Worm (Caenorhabditis elegans) whole organism, L3 larva: ENCODE data around the gene F21C10.6.

Experiments
- ama-1 ChIP-seq: fragments of 150-350 bp; optimal IDR thresholded peaks from 2 replicates; lab custom pipeline; 2018
- daf-12 ChIP-seq: fragments of 150-350 bp; optimal IDR thresholded peaks from 2 replicates; lab custom pipeline; 2014; ENCODE audit warnings: missing biosample characterization, missing genetic modification reagents, missing genetic modification characterization
- egl-27 ChIP-seq: sonication (generic microtip); optimal IDR thresholded peaks from 4 replicates; lab custom pipeline; 2017; ENCODE audit warnings: missing biosample characterization, missing genetic modification reagents, missing genetic modification characterization
- fkh-2 ChIP-seq: fragments of 150-350 bp; optimal IDR thresholded peaks from 2 replicates; lab custom pipeline; 2014; ENCODE audit warnings: missing biosample characterization, missing genetic modification reagents, missing genetic modification characterization
- mml-1 ChIP-seq: fragments of 150-350 bp; sonication (generic microtip); optimal IDR thresholded peaks from 3 replicates; lab custom pipeline; 2014; ENCODE audit warnings: missing biosample characterization, missing genetic modification characterization
- nhr-12 ChIP-seq: fragments of 150-350 bp; optimal IDR thresholded peaks from 2 replicates; lab custom pipeline; 2014; ENCODE audit warnings: missing biosample characterization, missing genetic modification characterization
- nhr-25 ChIP-seq: sonication (generic microtip); optimal IDR thresholded peaks from 2 replicates; lab custom pipeline; 2017; ENCODE audit warnings: missing biosample characterization, missing genetic modification characterization
- pha-4 ChIP-seq: fragments of 150-350 bp; optimal IDR thresholded peaks from 2 replicates; lab custom pipeline; 2014; ENCODE audit warnings: missing biosample characterization, missing genetic modification reagents, missing genetic modification characterization
- zag-1 ChIP-seq: fragments of 150-350 bp; optimal IDR thresholded peaks from 2 replicates; lab custom pipeline; 2014; ENCODE audit warnings: missing biosample characterization, missing genetic modification characterization
- ztf-11 ChIP-seq: fragments of 150-350 bp; optimal IDR thresholded peaks from 2 replicates; lab custom pipeline; 2014; ENCODE audit warnings: missing biosample characterization, missing genetic modification characterization

- TF ChIP-seq zag-1 (no peak), egl-27 (tag; lab: Kevin White, UChicago) (no peak), nhr-25 (tag; lab: Kevin White, UChicago) (no peak), pha-4 (tag; lab: Kevin White, UChicago) (no peak), fkh-2 (no peak), mml-1 (tag; lab: Kevin White, UChicago) (no peak), daf-12 (tag; lab: Kevin White, UChicago) (no peak), ama-1 (lab: Kevin White, UChicago) (peak; percentile 55), nhr-12 (tag; lab: Kevin White, UChicago) (no peak), ztf-11 (tag; lab: Kevin White, UChicago) (no peak)
Measured at ce11 chrV:9096674-9097073, 27.6 kb upstream of the F21C10.6 start.
